Worm (Caenorhabditis elegans): ENCODE measurements around the gene str-138.

The str-138 gene

DNA sequence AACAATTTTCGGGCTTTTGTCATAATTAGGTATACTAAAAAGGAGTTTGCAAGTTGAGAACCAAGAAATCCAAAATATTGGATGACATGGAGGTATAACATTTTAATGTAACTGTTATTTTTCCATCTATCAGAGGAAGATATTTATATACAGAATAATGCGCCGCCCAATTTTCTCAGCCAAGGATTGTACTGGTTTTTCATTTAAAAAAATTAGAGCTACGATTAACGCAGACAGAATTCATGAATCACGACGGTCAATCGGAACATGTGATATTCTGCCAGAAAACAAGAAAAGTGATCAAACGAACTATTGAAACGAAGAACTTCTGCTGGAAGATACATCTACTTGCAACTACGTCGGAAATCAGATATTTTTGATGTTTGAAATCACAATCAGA lies 39.8 kb downstream of the str-138 start, which contains the start of gene str-145:
TSS of gene str-145 (minus strand) at position 101 of the 400 bp plus-strand sequence.
- TF ChIP-seq dao-5 (tag; optimal IDR thresholded peaks at IDR 0.05) (no peak), him-1 (tag; optimal IDR thresholded peaks at IDR 0.05) (no peak), W03F9.2 (tag; optimal IDR thresholded peaks at IDR 0.05) (no peak)

- TF ChIP-seq dao-5 (tag; optimal IDR thresholded peaks at IDR 0.05) (no peak), W03F9.2 (tag; optimal IDR thresholded peaks at IDR 0.05) (no peak), him-1 (tag; optimal IDR thresholded peaks at IDR 0.05) (no peak)
Measured at ce11 chrV:8099306-8099705, 40.8 kb downstream of the str-138 start, which contains the start of gene sdz-23. TSS of gene sdz-23 (plus strand) at chrV:8099606.

ce11 chrV:8102960-8103359 lies 44.5 kb downstream of the str-138 start, which contains the start of gene str-90:
TSS of gene str-90 (plus strand) at chrV:8103260.
- TF ChIP-seq W03F9.2 (tag; optimal IDR thresholded peaks at IDR 0.05) (no peak), him-1 (tag; optimal IDR thresholded peaks at IDR 0.05) (no peak), dao-5 (tag; optimal IDR thresholded peaks at IDR 0.05) (no peak)

DNA sequence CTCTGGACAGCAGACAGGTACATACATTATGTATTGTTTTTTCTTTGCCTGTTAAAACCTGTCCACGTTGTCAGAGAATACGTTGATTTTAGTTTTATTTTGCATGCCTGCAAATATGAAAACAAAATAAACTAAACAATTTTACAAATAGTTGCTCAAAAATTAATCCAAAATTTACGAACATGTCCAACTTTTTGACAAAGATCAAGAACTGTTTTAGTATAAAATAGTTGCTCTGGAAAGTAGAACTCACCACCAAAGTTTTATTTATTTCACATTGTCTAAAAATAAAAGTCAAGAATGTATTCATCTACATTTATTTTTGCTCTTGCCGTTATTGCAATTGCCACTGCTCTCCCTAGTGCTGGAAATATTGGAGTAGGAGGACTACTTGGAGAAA lies 46.0 kb downstream of the str-138 start, which contains the start of gene srlf-16:
TSS of gene srlf-16 (plus strand) at position 301 of the 400 bp plus-strand sequence.
- TF ChIP-seq W03F9.2 (tag; optimal IDR thresholded peaks at IDR 0.05) (no peak), dao-5 (tag; optimal IDR thresholded peaks at IDR 0.05) (no peak), him-1 (tag; optimal IDR thresholded peaks at IDR 0.05) (no peak)

DNA sequence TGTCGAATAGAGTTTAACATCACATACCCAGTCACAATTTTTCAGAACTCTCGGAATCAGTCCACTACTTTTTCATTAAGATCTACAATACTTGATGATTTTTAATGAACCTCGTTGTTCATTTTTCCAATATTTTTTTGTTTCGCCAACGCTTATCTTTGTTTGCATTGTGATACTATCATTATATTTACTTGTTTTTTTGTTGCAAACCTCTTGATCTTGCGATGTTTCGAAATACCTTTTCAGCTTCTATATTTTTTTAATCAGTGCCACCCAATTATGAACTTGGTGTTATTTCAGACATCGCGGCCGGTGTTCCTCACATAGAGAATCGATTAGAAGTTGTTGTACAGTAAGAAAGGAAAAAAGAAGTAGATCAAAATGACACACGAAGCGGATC lies 50.2 kb downstream of the str-138 start, which contains the start of gene myo-5:
TSS of gene myo-5 (plus strand) at position 301 of the 400 bp plus-strand sequence.
- TF ChIP-seq him-1 (tag; optimal IDR thresholded peaks at IDR 0.05), result no peak
- TF ChIP-seq W03F9.2 (tag; optimal IDR thresholded peaks at IDR 0.05), result no peak
- no peak for TF ChIP-seq dao-5 (tag; optimal IDR thresholded peaks at IDR 0.05)
